Worm (Caenorhabditis elegans) whole organism, midembryonic: ENCODE measurements around the gene wee-1.3.

Experiments
- T22C8.4 ChIP-seq: fragments of 200-800 bp; sonication (Bioruptor generic); IDR thresholded peaks from 2 replicates; pipeline ENCODE4 v1.3.6; 2022; ENCODE audit warnings: missing genetic modification characterization, missing compliant biosample characterization
- cog-1 ChIP-seq: sonication (generic microtip); optimal IDR thresholded peaks from 2 replicates; lab custom pipeline; 2016; ENCODE audit warnings: missing genetic modification characterization, missing compliant biosample characterization
- flt-1 ChIP-seq: fragments of 200-800 bp; sonication (Bioruptor generic); IDR thresholded peaks from 2 replicates; pipeline ENCODE4 v1.3.6; 2022; ENCODE audit warnings: missing genetic modification characterization, missing compliant biosample characterization
- klf-2 ChIP-seq: fragments of 200-800 bp; sonication (Bioruptor generic); conservative IDR thresholded peaks from 2 replicates; pipeline ENCODE4 v1.3.6; 2022; ENCODE audit warnings: missing genetic modification reagents, missing genetic modification characterization, missing compliant biosample characterization
- med-1 ChIP-seq: sonication (generic microtip); optimal IDR thresholded peaks from 2 replicates; lab custom pipeline; 2017; ENCODE audit warnings: missing genetic modification characterization, mild to moderate bottlenecking, missing compliant biosample characterization, antibody characterized with exemption, missing genetic modification reagents; ENCODE audit not compliant: insufficient read depth
- ref-1 ChIP-seq: fragments of 200-800 bp; sonication (Bioruptor generic); conservative IDR thresholded peaks from 2 replicates; pipeline ENCODE4 v1.3.6; 2022; ENCODE audit warnings: missing genetic modification reagents, missing genetic modification characterization, missing compliant biosample characterization
- tab-1 ChIP-seq: fragments of 200-800 bp; sonication (Bioruptor generic); IDR thresholded peaks from 2 replicates; pipeline ENCODE4 v1.3.6; 2022; ENCODE audit warnings: missing genetic modification characterization, missing compliant biosample characterization
- ztf-23 ChIP-seq: fragments of 200-800 bp; sonication (Bioruptor generic); IDR thresholded peaks from 2 replicates; pipeline ENCODE4 v1.3.6; 2022; ENCODE audit warnings: missing genetic modification reagents, missing genetic modification characterization, missing compliant biosample characterization
- ztf-29 ChIP-seq: fragments of 200-800 bp; sonication (Bioruptor generic); IDR thresholded peaks from 2 replicates; pipeline ENCODE4 v1.3.6; 2022; ENCODE audit warnings: missing genetic modification reagents, missing genetic modification characterization, missing compliant biosample characterization

Gene wee-1.3

DNA sequence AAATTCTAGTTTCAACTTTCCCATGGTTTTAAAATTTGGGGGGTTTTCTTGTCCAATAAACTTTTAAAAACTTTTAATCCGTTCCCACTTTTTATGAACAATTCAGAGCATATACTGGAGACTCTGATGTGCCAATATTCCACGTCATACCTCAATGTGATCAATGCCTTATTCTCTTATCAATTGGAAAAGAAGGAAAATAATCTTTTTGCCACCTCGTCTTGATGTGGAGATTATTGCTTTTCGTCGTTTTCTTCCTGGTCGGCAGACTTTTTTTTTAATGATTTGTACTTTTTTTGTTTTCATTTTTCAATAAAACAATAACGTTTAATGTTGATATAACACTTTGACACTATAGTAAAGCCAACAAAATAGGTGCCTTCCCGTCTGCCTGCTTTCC lies 38.8 kb downstream of the wee-1.3 start:
- TF ChIP-seq med-1 (GFP tag; lab: Kevin White, UChicago): no peak
- TF ChIP-seq ztf-29: no peak
- TF ChIP-seq klf-2 (GFP tag; lab: Robert Waterston, UW): no peak
- TF ChIP-seq T22C8.4 (GFP tag; lab: Robert Waterston, UW): no peak
- TF ChIP-seq cog-1 (tag; lab: Kevin White, UChicago): no peak
- TF ChIP-seq ztf-23 (GFP tag; lab: Robert Waterston, UW): no peak

DNA sequence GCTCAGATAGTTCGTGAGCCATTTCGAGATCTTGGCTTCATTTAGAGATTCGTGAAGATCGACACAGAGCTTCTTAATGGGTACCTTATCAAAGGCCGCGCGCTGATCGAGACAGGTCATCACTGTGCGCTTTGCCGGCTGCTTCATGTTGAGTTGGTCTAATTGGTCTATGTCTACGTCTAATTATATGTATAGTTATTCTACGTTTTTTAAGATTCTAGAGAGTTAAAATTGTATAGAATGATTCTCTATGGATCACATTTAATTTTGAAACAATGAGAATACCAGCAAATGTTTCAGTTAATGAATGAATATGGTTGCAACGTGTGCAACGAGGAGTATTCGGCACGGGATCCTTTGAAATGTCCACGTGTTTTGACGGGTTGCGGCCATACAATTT lies 41.6 kb downstream of the wee-1.3 start, which contains the start of gene arc-1:
Gene arc-1, plus strand, starts transcription at position 301 of the 400 bp plus-strand sequence.
- no peak for TF ChIP-seq T22C8.4 (GFP tag; lab: Robert Waterston, UW)
- TF ChIP-seq tab-1 (GFP tag; lab: Robert Waterston, UW): no peak
- TF ChIP-seq ref-1 (GFP tag; lab: Robert Waterston, UW): no peak
- no peak for TF ChIP-seq flt-1 (GFP tag; lab: Robert Waterston, UW)
- TF ChIP-seq ztf-23 (GFP tag; lab: Robert Waterston, UW): no peak
- no peak for TF ChIP-seq cog-1 (tag; lab: Kevin White, UChicago)
- TF ChIP-seq ztf-29: no peak

DNA sequence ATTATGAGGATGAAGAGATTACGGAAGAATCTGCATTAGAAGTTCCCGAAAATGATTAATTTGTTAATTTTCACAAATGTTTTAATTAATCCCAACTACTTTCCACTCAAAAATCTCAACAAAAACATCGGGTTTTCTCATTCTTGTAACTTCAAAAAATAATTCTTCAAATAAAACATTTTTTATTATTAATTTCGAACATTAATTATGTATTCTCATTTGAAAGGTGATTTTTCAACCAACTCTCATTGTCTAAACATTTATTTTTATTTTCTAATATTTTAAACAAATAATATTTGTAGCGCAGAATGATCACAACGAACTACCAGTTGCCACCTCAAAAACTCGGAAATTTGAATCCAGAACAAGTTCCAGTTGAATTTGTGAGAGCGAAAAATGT lies 45.0 kb downstream of the wee-1.3 start, which contains the start of gene ZK1320.7:
Gene ZK1320.7, plus strand, starts transcription at position 301 of the 400 bp plus-strand sequence.
- TF ChIP-seq ztf-23 (GFP tag; lab: Robert Waterston, UW): no peak
- no peak for TF ChIP-seq tab-1 (GFP tag; lab: Robert Waterston, UW)
- TF ChIP-seq med-1 (GFP tag; lab: Kevin White, UChicago): no peak
- no peak for TF ChIP-seq cog-1 (tag; lab: Kevin White, UChicago)
- TF ChIP-seq klf-2 (GFP tag; lab: Robert Waterston, UW): no peak
- TF ChIP-seq ztf-29: no peak
- no peak for TF ChIP-seq ref-1 (GFP tag; lab: Robert Waterston, UW)
- no peak for TF ChIP-seq flt-1 (GFP tag; lab: Robert Waterston, UW)
- no peak for TF ChIP-seq T22C8.4 (GFP tag; lab: Robert Waterston, UW)

DNA sequence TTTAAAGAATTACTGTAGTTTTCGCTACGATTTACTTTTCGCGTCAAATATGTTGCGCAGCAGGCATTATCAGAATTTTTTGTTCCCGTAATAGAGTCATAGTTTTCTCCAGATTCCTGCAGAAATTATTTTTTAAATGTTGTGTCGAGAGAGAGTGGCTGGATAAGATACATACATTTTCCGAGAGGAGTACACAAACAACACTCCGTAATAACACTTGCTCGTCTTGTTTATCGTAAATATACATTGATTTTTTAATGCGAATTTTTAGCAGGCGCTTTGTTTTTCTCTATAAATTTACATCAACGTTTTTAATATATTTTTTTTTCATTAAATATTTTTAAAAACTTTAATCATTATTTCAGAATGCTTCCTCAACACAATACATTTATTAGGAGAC lies 47.3 kb downstream of the wee-1.3 start, which contains the start of gene taf-8:
Gene taf-8, plus strand, starts transcription at position 360 of the 400 bp plus-strand sequence.
- TF ChIP-seq klf-2 (GFP tag; lab: Robert Waterston, UW) (no peak), ref-1 (GFP tag; lab: Robert Waterston, UW) (no peak), T22C8.4 (GFP tag; lab: Robert Waterston, UW) (0 out of 2 replicates have a peak, but pooled peaks have one; percentile 23), tab-1 (GFP tag; lab: Robert Waterston, UW) (no peak), cog-1 (tag; lab: Kevin White, UChicago) (no peak), med-1 (GFP tag; lab: Kevin White, UChicago) (no peak)

DNA sequence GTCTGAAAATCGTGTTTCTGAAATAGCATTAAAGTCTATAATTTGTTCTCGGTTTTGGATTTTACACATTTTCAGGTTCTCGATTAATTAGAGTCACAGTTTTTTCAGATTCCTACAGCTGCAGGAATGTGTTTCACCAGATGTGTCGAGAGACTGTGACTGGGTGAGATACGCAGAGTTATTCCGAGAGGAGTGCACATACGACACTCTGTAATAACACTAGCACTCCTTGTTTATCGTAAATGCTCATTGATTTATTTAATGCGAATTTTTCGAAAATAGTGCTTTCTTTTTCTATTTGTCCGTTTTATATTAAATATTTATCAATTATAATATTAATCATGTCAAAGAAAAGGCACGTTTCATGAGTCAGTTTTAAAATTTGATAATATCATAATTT lies 48.9 kb downstream of the wee-1.3 start, which contains the start of gene ZK1320.11:
Gene ZK1320.11, plus strand, starts transcription at position 243 of the 400 bp plus-strand sequence.
- no peak for TF ChIP-seq med-1 (GFP tag; lab: Kevin White, UChicago)
- no peak for TF ChIP-seq ztf-29

DNA sequence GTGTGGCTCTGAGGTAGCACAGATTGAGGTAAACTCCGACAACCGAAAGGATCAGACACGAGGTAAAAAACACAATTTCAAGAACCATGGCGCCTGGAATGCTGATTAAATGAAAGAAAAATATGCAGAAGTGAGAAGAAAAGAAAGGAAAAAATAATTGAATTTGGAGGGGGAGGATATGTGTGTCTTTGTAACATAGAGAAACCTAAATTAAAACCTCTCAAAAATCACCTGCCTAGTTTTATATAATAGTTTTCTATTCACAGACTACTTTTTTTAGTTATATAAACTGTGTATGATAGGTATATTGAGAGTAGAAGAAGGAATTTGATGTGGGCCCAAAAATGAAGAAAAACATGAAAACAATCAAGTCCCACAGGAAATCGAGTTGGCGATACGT lies 50.7 kb downstream of the wee-1.3 start, which contains the start of gene ZK1320.5:
Gene ZK1320.5, minus strand, starts transcription at position 101 of the 400 bp plus-strand sequence.
- TF ChIP-seq T22C8.4 (GFP tag; lab: Robert Waterston, UW): no peak
- no peak for TF ChIP-seq ztf-23 (GFP tag; lab: Robert Waterston, UW)
- no peak for TF ChIP-seq cog-1 (tag; lab: Kevin White, UChicago)
- no peak for TF ChIP-seq ref-1 (GFP tag; lab: Robert Waterston, UW)
- TF ChIP-seq klf-2 (GFP tag; lab: Robert Waterston, UW): no peak
- TF ChIP-seq ztf-29: no peak
- no peak for TF ChIP-seq flt-1 (GFP tag; lab: Robert Waterston, UW)
- no peak for TF ChIP-seq tab-1 (GFP tag; lab: Robert Waterston, UW)
- no peak for TF ChIP-seq med-1 (GFP tag; lab: Kevin White, UChicago)
